Worm (Caenorhabditis elegans) whole organism, L4 larva: ENCODE results near the gene hsp-1.

Experiments
- D1046.2 ChIP-seq: fragments of 200-800 bp; sonication (Bioruptor generic); IDR thresholded peaks from 2 replicates; pipeline ENCODE4 v1.3.6; 2022; ENCODE audit warnings: missing genetic modification characterization, missing compliant biosample characterization
- F10B5.3 ChIP-seq: sonication (generic microtip); optimal IDR thresholded peaks from 2 replicates; lab custom pipeline; 2016; ENCODE audit warnings: mild to moderate bottlenecking, missing genetic modification characterization, missing compliant biosample characterization
- T20F7.1 ChIP-seq: fragments of 200-800 bp; sonication (Bioruptor generic); optimal IDR thresholded peaks from 2 replicates; lab custom pipeline; 2018; ENCODE audit warnings: mild to moderate bottlenecking, missing genetic modification characterization, missing compliant biosample characterization
- T26A8.4 ChIP-seq: fragments of 200-800 bp; sonication (Bioruptor generic); IDR thresholded peaks from 2 replicates; pipeline ENCODE4 v1.3.6; 2022; ENCODE audit warnings: missing genetic modification characterization, missing compliant biosample characterization
- Y48G9A.11 ChIP-seq: fragments of 200-800 bp; sonication (Bioruptor generic); IDR thresholded peaks from 2 replicates; pipeline ENCODE4 v1.3.6; 2022; ENCODE audit warnings: missing genetic modification reagents, missing genetic modification characterization, missing compliant biosample characterization
- Y75B8A.6 ChIP-seq: fragments of 200-800 bp; sonication (Bioruptor generic); IDR thresholded peaks from 2 replicates; pipeline ENCODE4 v1.3.6; 2022; ENCODE audit warnings: missing genetic modification reagents, missing genetic modification characterization, missing compliant biosample characterization
- aha-1 ChIP-seq: fragments of 150-350 bp; peaks from one replicate; lab custom pipeline; 2014; ENCODE audit warnings: missing biosample characterization, missing genetic modification characterization
- ama-1 ChIP-seq: fragments of 150-350 bp; optimal IDR thresholded peaks from 2 replicates; lab custom pipeline; 2014; ENCODE audit warnings: inconsistent platforms, mixed read lengths
- arid-1 ChIP-seq: fragments of 200-800 bp; sonication (Bioruptor generic); conservative IDR thresholded peaks from 2 replicates; pipeline ENCODE4 v1.3.6; 2022; ENCODE audit warnings: missing genetic modification reagents, missing genetic modification characterization, missing compliant biosample characterization
- ceh-28 ChIP-seq: fragments of 150-350 bp; optimal IDR thresholded peaks from 2 replicates; lab custom pipeline; 2014; ENCODE audit warnings: missing biosample characterization, missing genetic modification reagents, missing genetic modification characterization
- ceh-44 ChIP-seq: fragments of 200-800 bp; sonication (Bioruptor generic); IDR thresholded peaks from 2 replicates; pipeline ENCODE4 v1.3.6; 2022; ENCODE audit warnings: missing genetic modification reagents, missing genetic modification characterization, missing compliant biosample characterization
- ceh-62 ChIP-seq: sonication (generic microtip); optimal IDR thresholded peaks from 2 replicates; lab custom pipeline; 2017; ENCODE audit warnings: missing biosample characterization, missing genetic modification characterization
- ces-1 ChIP-seq: fragments of 150-350 bp; sonication (generic microtip); optimal IDR thresholded peaks from 4 replicates; lab custom pipeline; 2014; ENCODE audit warnings: missing biosample characterization, missing genetic modification reagents, missing genetic modification characterization
- daf-19 ChIP-seq: fragments of 200-800 bp; sonication (Bioruptor generic); conservative IDR thresholded peaks from 2 replicates; pipeline ENCODE4 v1.3.6; 2022; ENCODE audit warnings: missing genetic modification characterization, missing compliant biosample characterization
- dmd-8 ChIP-seq: fragments of 200-800 bp; sonication (Bioruptor generic); IDR thresholded peaks from 2 replicates; pipeline ENCODE4 v1.3.6; 2022; ENCODE audit warnings: missing genetic modification characterization, missing compliant biosample characterization
- duxl-1 ChIP-seq: sonication (generic microtip); optimal IDR thresholded peaks from 2 replicates; lab custom pipeline; 2016; ENCODE audit warnings: mild to moderate bottlenecking, missing genetic modification characterization, moderate library complexity, missing compliant biosample characterization; ENCODE audit not compliant: poor library complexity
- dve-1 ChIP-seq: sonication (generic microtip); optimal IDR thresholded peaks from 2 replicates; lab custom pipeline; 2017; ENCODE audit warnings: antibody characterized with exemption, mild to moderate bottlenecking, missing genetic modification characterization, missing compliant biosample characterization; ENCODE audit not compliant: insufficient read depth
- gei-8 ChIP-seq: fragments of 200-800 bp; sonication (Bioruptor generic); optimal IDR thresholded peaks from 2 replicates; lab custom pipeline; 2018; ENCODE audit warnings: mild to moderate bottlenecking, missing genetic modification characterization, missing compliant biosample characterization
- hmg-1.1 ChIP-seq: fragments of 200-800 bp; sonication (Bioruptor generic); IDR thresholded peaks from 2 replicates; pipeline ENCODE4 v1.3.6; 2022; ENCODE audit warnings: missing genetic modification reagents, missing genetic modification characterization, missing compliant biosample characterization
- jun-1 ChIP-seq: fragments of 150-350 bp; optimal IDR thresholded peaks from 2 replicates; lab custom pipeline; 2014; ENCODE audit warnings: missing biosample characterization, missing genetic modification reagents, missing genetic modification characterization
- lin-1 ChIP-seq: fragments of 200-800 bp; sonication (Bioruptor generic); IDR thresholded peaks from 2 replicates; pipeline ENCODE4 v1.3.6; 2022; ENCODE audit warnings: missing genetic modification reagents, missing genetic modification characterization, missing compliant biosample characterization
- lir-3 ChIP-seq: sonication (generic microtip); optimal IDR thresholded peaks from 2 replicates; lab custom pipeline; 2016; ENCODE audit warnings: mild to moderate bottlenecking, missing genetic modification characterization, missing compliant biosample characterization
- madf-5 ChIP-seq, 2 experiments: fragments of 200-800 bp; sonication (Bioruptor generic); IDR thresholded peaks; 2 replicates each; pipeline ENCODE4 v1.3.6; 2022; ENCODE audit warnings: missing compliant biosample characterization in 2 of 2, missing genetic modification characterization in 2 of 2
- madf-9 ChIP-seq: fragments of 200-800 bp; sonication (Bioruptor generic); conservative IDR thresholded peaks from 2 replicates; pipeline ENCODE4 v1.3.6; 2022; ENCODE audit warnings: missing genetic modification reagents, missing genetic modification characterization, missing compliant biosample characterization
- mdt-29 ChIP-seq: fragments of 200-800 bp; sonication (Bioruptor generic); IDR thresholded peaks from 2 replicates; pipeline ENCODE4 v1.3.6; 2022; ENCODE audit warnings: missing genetic modification reagents, missing genetic modification characterization, missing compliant biosample characterization
- mep-1 ChIP-seq: fragments of 150-350 bp; sonication (generic microtip); optimal IDR thresholded peaks from 3 replicates; lab custom pipeline; 2014; ENCODE audit warnings: missing biosample characterization, missing genetic modification characterization
- mxl-2 ChIP-seq: fragments of 200-800 bp; sonication (Bioruptor generic); conservative IDR thresholded peaks from 2 replicates; pipeline ENCODE4 v1.3.6; 2022; ENCODE audit warnings: missing genetic modification reagents, missing genetic modification characterization, missing compliant biosample characterization
- mxl-3 ChIP-seq: fragments of 200-800 bp; sonication (Bioruptor generic); optimal IDR thresholded peaks from 2 replicates; lab custom pipeline; 2018; ENCODE audit warnings: mild to moderate bottlenecking, missing genetic modification characterization, missing compliant biosample characterization
- nhr-102 ChIP-seq: sonication (generic microtip); optimal IDR thresholded peaks from 2 replicates; lab custom pipeline; 2016; ENCODE audit warnings: mild to moderate bottlenecking, missing genetic modification characterization, moderate library complexity, missing compliant biosample characterization
- nhr-11 ChIP-seq: fragments of 150-350 bp; optimal IDR thresholded peaks from 2 replicates; lab custom pipeline; 2014; ENCODE audit warnings: missing biosample characterization, missing genetic modification characterization
- nhr-237 ChIP-seq: sonication (generic microtip); optimal IDR thresholded peaks from 2 replicates; lab custom pipeline; 2017; ENCODE audit warnings: missing biosample characterization, missing genetic modification characterization
- nhr-25 ChIP-seq: sonication (generic microtip); optimal IDR thresholded peaks from 2 replicates; lab custom pipeline; 2017; ENCODE audit warnings: missing genetic modification characterization, mild to moderate bottlenecking, missing compliant biosample characterization, antibody characterized with exemption, moderate library complexity, borderline replicate concordance; ENCODE audit not compliant: insufficient read depth
- nhr-28 ChIP-seq: fragments of 150-350 bp; optimal IDR thresholded peaks from 2 replicates; lab custom pipeline; 2014; ENCODE audit warnings: missing biosample characterization, missing genetic modification characterization
- nhr-48 ChIP-seq: sonication (generic microtip); optimal IDR thresholded peaks from 2 replicates; lab custom pipeline; 2016; ENCODE audit warnings: mild to moderate bottlenecking, missing genetic modification characterization, missing compliant biosample characterization
- nhr-77 ChIP-seq: fragments of 150-350 bp; optimal IDR thresholded peaks from 2 replicates; lab custom pipeline; 2014; ENCODE audit warnings: missing biosample characterization, missing genetic modification characterization
- rbr-2 ChIP-seq: sonication (generic microtip); optimal IDR thresholded peaks from 2 replicates; lab custom pipeline; 2016; ENCODE audit warnings: missing genotype, missing genetic modification characterization, missing compliant biosample characterization
- skn-1 ChIP-seq: fragments of 150-350 bp; optimal IDR thresholded peaks from 2 replicates; lab custom pipeline; 2014; ENCODE audit warnings: missing biosample characterization, missing genetic modification characterization
- snpc-1.2 ChIP-seq: fragments of 200-800 bp; sonication (Bioruptor generic); IDR thresholded peaks from 2 replicates; pipeline ENCODE4 v1.3.6; 2022; ENCODE audit warnings: missing genetic modification reagents, missing genetic modification characterization, missing compliant biosample characterization
- spr-1 ChIP-seq: sonication (generic microtip); optimal IDR thresholded peaks from 2 replicates; lab custom pipeline; 2016; ENCODE audit warnings: mild to moderate bottlenecking, missing genetic modification characterization, missing compliant biosample characterization
- tra-1 ChIP-seq: fragments of 200-800 bp; sonication (Bioruptor generic); IDR thresholded peaks from 2 replicates; pipeline ENCODE4 v1.3.6; 2022; ENCODE audit warnings: missing genetic modification reagents, missing genetic modification characterization, missing compliant biosample characterization
- unc-130 ChIP-seq: sonication (generic microtip); optimal IDR thresholded peaks from 2 replicates; lab custom pipeline; 2016; ENCODE audit warnings: missing genetic modification reagents, missing genetic modification characterization, missing compliant biosample characterization
- unc-62 ChIP-seq, 3 experiments: fragments of 150-350 bp in 1 of 3; sonication (generic microtip); optimal IDR thresholded peaks in 2 of 3; peaks in 1 of 3; 1 replicate in 1 of 3; 2 replicates in 2 of 3; lab custom pipeline; 2014 to 2017; ENCODE audit warnings: missing biosample characterization in 3 of 3, missing genetic modification characterization in 3 of 3, missing genetic modification reagents in 3 of 3, missing genotype in 1 of 3
- zfp-2 ChIP-seq: sonication (generic microtip); optimal IDR thresholded peaks from 2 replicates; lab custom pipeline; 2016; ENCODE audit warnings: mild to moderate bottlenecking, missing genetic modification characterization, missing compliant biosample characterization
- zfp-3 ChIP-seq: fragments of 200-800 bp; sonication (Bioruptor generic); conservative IDR thresholded peaks from 2 replicates; pipeline ENCODE4 v1.3.6; 2022; ENCODE audit warnings: missing genetic modification reagents, missing genetic modification characterization, missing compliant biosample characterization

Gene hsp-1

DNA sequence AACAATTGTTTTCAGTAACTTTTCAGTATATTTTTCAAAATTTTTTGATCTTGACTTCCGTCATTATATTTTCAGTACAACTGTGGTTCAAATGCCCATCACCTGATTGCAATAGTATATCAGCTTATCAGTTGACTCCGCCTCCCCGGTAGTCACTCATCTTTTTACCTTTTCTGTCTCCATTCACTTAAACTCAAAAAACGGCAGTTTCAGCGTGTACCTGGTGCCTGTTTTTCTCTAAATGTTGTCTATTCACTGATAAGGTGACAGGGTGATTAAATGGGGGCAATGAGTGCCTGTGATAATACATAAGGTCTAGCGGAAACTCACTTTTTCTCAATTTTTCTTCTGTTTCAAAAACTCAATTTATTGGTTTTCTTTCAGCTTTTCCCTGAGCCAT is 33.6 kb upstream of the hsp-1 start, which contains the start of gene ZK550.2 (continued):
- peak; percentile 60 for TF ChIP-seq mxl-3 (GFP tag; lab: Kevin White, UChicago)
- peak in 1 of 2 experiments; percentile 63 for TF ChIP-seq unc-62 (GFP tag; optimal IDR thresholded peaks at IDR 0.05 in 1 of 2; lab: Kevin White, UChicago)
- TF ChIP-seq unc-62 (tag; optimal IDR thresholded peaks at IDR 0.05; lab: Kevin White, UChicago): no peak
- TF ChIP-seq Y75B8A.6: no peak
- TF ChIP-seq dve-1: peak; percentile 90
- TF ChIP-seq nhr-28 (tag; lab: Kevin White, UChicago): peak; percentile 89
- TF ChIP-seq jun-1 (tag; lab: Kevin White, UChicago): peak; percentile 51
- TF ChIP-seq tra-1 (GFP tag; lab: Robert Waterston, UW): peak; percentile 87
- TF ChIP-seq nhr-48 (tag; lab: Kevin White, UChicago): peak; percentile 96
- no peak for TF ChIP-seq ceh-28
- no peak for TF ChIP-seq madf-5 (GFP tag; IDR thresholded peaks at IDR 0.05; lab: Robert Waterston, UW)
- no peak for TF ChIP-seq hmg-1.1 (GFP tag; lab: Robert Waterston, UW)
- TF ChIP-seq dmd-8 (GFP tag; lab: Robert Waterston, UW): no peak
- TF ChIP-seq arid-1: peak; percentile 56; the same call in 1 of the 2 replicates
- no peak for TF ChIP-seq nhr-102 (tag; lab: Kevin White, UChicago)
- peak; percentile 92 for TF ChIP-seq nhr-77 (tag; lab: Kevin White, UChicago)
- TF ChIP-seq zfp-2 (tag; lab: Kevin White, UChicago): no peak
- no peak for TF ChIP-seq daf-19 (GFP tag; lab: Robert Waterston, UW)
- peak; percentile 96 for TF ChIP-seq lin-1 (GFP tag; lab: Robert Waterston, UW)
- no peak for TF ChIP-seq lir-3 (tag; lab: Kevin White, UChicago)
- no peak for TF ChIP-seq rbr-2
- TF ChIP-seq mdt-29: 0 out of 2 replicates have a peak, but pooled peaks have one; percentile 10
- TF ChIP-seq skn-1: no peak
- no peak for TF ChIP-seq Y48G9A.11 (GFP tag; lab: Robert Waterston, UW)

DNA sequence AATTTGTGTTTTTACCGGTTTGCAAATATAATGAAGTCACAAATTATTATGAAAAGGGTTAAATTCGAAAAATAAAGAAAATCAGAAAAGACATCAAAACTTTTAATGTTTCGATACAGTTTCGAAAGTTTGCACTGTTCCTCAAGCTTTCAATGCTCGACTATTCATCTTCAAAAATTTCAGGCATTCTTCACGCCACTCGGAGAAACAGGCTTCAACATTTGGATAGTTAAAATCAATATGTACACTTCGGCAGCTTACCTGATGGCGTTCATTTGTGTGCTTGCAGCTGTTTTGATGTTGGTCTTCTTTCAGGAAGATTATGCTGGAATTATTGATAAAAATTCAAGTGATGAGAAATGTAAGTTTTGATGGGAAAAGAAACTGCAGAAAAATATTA is 31.6 kb upstream of the hsp-1 start:
- TF ChIP-seq nhr-25 (tag; lab: Kevin White, UChicago) (no peak), unc-62 (GFP tag; optimal IDR thresholded peaks at IDR 0.05 in 1 of 2; lab: Kevin White, UChicago) (peak in 1 of 2 experiments; percentile 46), unc-62 (tag; optimal IDR thresholded peaks at IDR 0.05; lab: Kevin White, UChicago) (no peak), aha-1 (tag; lab: Kevin White, UChicago) (peak; percentile 95)

DNA sequence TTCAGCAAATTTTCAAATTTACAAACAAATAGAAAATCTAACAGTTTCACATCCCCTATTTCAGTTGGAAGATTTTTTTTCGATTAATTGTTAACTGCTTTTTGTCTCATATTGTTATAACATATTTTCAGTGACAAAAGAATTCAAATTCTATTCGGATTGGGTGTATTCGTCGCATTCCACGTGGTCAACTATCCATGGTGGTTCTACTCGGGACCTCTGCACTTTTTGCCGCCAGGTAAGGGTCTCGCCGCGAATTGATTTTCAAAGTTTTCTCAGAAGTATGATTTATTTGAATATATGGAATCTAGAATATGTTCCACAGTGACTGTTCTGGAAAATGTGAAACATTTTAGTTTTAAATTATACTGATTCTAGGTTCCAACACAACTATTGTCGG is 30.2 kb upstream of the hsp-1 start:
- no peak for TF ChIP-seq zfp-3
- TF ChIP-seq rbr-2: no peak
- no peak for TF ChIP-seq arid-1
- TF ChIP-seq T26A8.4: no peak
- TF ChIP-seq unc-62 (GFP tag; optimal IDR thresholded peaks at IDR 0.05 in 1 of 2; lab: Kevin White, UChicago): peak in 1 of 2 experiments; percentile 95
- TF ChIP-seq unc-62 (tag; optimal IDR thresholded peaks at IDR 0.05; lab: Kevin White, UChicago): no peak

DNA sequence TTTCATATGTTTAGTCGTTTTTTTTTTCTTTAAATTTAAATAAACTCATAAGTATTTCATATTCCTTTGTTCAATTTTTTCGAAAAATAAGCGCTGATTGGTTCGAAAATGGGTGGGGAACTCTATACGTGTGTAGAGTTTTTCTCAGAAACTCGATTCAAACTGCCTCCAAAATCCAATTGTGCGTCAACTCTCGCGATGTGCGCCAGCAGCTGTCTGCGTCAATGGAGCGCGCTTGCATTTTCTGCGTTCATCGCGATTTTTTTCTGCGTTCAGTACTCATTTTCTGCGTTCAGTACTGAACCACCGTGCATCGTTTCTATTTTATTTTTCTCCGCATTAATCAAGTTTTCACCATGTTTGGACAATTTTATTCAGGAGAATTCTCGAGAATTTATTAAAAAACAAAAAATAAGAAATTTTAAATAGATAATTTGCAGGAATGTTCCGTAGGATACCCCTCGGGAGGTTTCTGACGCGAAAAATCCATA is 29.0 kb upstream of the hsp-1 start, which contains the start of gene eelo-2:
Gene eelo-2 (plus strand): TSS at position 441 of the 491 bp plus-strand sequence.
- peak; percentile 93 for TF ChIP-seq unc-130 (GFP tag; lab: Kevin White, UChicago)
- TF ChIP-seq nhr-237 (tag; lab: Kevin White, UChicago): peak; percentile 54
- TF ChIP-seq nhr-11 (tag; lab: Kevin White, UChicago): peak; percentile 97
- TF ChIP-seq snpc-1.2 (GFP tag; lab: Robert Waterston, UW): peak; percentile 99
- TF ChIP-seq madf-9 (GFP tag; lab: Robert Waterston, UW): peak; percentile 92
- peak; percentile 14 for TF ChIP-seq ceh-62 (tag; lab: Kevin White, UChicago)
- TF ChIP-seq T20F7.1: no peak
- peak; percentile 86 for TF ChIP-seq mxl-2 (GFP tag; lab: Robert Waterston, UW)
- TF ChIP-seq unc-62 (GFP tag; optimal IDR thresholded peaks at IDR 0.05 in 1 of 2; lab: Kevin White, UChicago): peak in 1 of 2 experiments; percentile 99
- TF ChIP-seq unc-62 (tag; optimal IDR thresholded peaks at IDR 0.05; lab: Kevin White, UChicago): no peak
- TF ChIP-seq gei-8 (GFP tag; lab: Kevin White, UChicago): no peak
- TF ChIP-seq ama-1 (lab: Kevin White, UChicago): peak; percentile 62
- TF ChIP-seq ces-1 (GFP tag; lab: Kevin White, UChicago): peak; percentile 34
- peak; percentile 96 for TF ChIP-seq mdt-29
- peak; percentile 96 for TF ChIP-seq spr-1 (tag; lab: Kevin White, UChicago)
- peak; percentile 97 for TF ChIP-seq nhr-48 (tag; lab: Kevin White, UChicago)
- peak; percentile 93 for TF ChIP-seq F10B5.3 (tag; lab: Kevin White, UChicago)
- peak; percentile 89 for TF ChIP-seq D1046.2 (GFP tag; lab: Robert Waterston, UW)
- TF ChIP-seq jun-1 (tag; lab: Kevin White, UChicago): peak; percentile 94
- TF ChIP-seq ceh-44 (GFP tag; lab: Robert Waterston, UW): peak; percentile 87
- TF ChIP-seq duxl-1: peak; percentile 96
- peak; percentile 99 for TF ChIP-seq mep-1 (tag; lab: Kevin White, UChicago)
- peak; percentile 98 for TF ChIP-seq nhr-102 (tag; lab: Kevin White, UChicago)
